Worm (Caenorhabditis elegans) whole organism, young adult: ENCODE results near the gene C31H2.4.

Source experiments
- B0035.1 ChIP-seq: sonication (generic microtip); optimal IDR thresholded peaks from 2 replicates; lab custom pipeline; 2016; ENCODE audit warnings: missing genetic modification characterization, mild to moderate bottlenecking, missing compliant biosample characterization, missing genotype, missing genetic modification reagents
- B0261.1 ChIP-seq: sonication (generic microtip); optimal IDR thresholded peaks from 2 replicates; lab custom pipeline; 2016; ENCODE audit warnings: mild to moderate bottlenecking, missing genetic modification characterization, moderate library complexity, missing compliant biosample characterization
- B0336.3 ChIP-seq: fragments of 200-800 bp; sonication (Bioruptor generic); IDR thresholded peaks from 2 replicates; pipeline ENCODE4 v1.3.6; 2022; ENCODE audit warnings: missing genetic modification characterization, missing compliant biosample characterization
- F23B12.7 ChIP-seq: sonication (generic microtip); optimal IDR thresholded peaks from 2 replicates; lab custom pipeline; 2017; ENCODE audit warnings: missing genetic modification characterization, mild to moderate bottlenecking, missing compliant biosample characterization, antibody characterized with exemption, moderate library complexity; ENCODE audit not compliant: insufficient read depth
- F39B2.1 ChIP-seq: fragments of 200-800 bp; sonication (Bioruptor generic); IDR thresholded peaks from 2 replicates; pipeline ENCODE4 v1.3.6; 2022; ENCODE audit warnings: missing genetic modification reagents, missing genetic modification characterization, missing compliant biosample characterization
- F55B11.4 ChIP-seq: sonication (generic microtip); optimal IDR thresholded peaks from 2 replicates; lab custom pipeline; 2016; ENCODE audit warnings: missing compliant biosample characterization, missing genetic modification characterization, borderline replicate concordance; ENCODE audit not compliant: insufficient read depth
- F57A8.1 ChIP-seq: fragments of 200-800 bp; sonication (Bioruptor generic); optimal IDR thresholded peaks from 2 replicates; lab custom pipeline; 2018; ENCODE audit warnings: mild to moderate bottlenecking, missing genetic modification characterization, moderate library complexity, missing compliant biosample characterization
- K12H6.12 ChIP-seq: fragments of 200-800 bp; sonication (Bioruptor generic); optimal IDR thresholded peaks from 2 replicates; lab custom pipeline; 2018; ENCODE audit warnings: mild to moderate bottlenecking, missing genetic modification characterization, missing compliant biosample characterization
- Y53G8AR.9 ChIP-seq: fragments of 200-800 bp; sonication (Bioruptor generic); conservative IDR thresholded peaks from 2 replicates; pipeline ENCODE4 v1.3.6; 2022; ENCODE audit warnings: missing genetic modification reagents, missing genetic modification characterization, missing compliant biosample characterization
- aptf-3 ChIP-seq: fragments of 200-800 bp; sonication (Bioruptor generic); IDR thresholded peaks from 2 replicates; pipeline ENCODE4 v1.3.6; 2022; ENCODE audit warnings: missing genetic modification characterization, missing compliant biosample characterization
- atf-7 ChIP-seq: sonication (generic microtip); optimal IDR thresholded peaks from 2 replicates; lab custom pipeline; 2017; ENCODE audit warnings: mild to moderate bottlenecking, missing genetic modification characterization, missing compliant biosample characterization
- attf-3 ChIP-seq: fragments of 200-800 bp; sonication (Bioruptor generic); conservative IDR thresholded peaks from 2 replicates; pipeline ENCODE4 v1.3.6; 2022; ENCODE audit warnings: missing genetic modification reagents, missing genetic modification characterization, missing compliant biosample characterization
- attf-5 ChIP-seq: fragments of 200-800 bp; sonication (Bioruptor generic); optimal IDR thresholded peaks from 2 replicates; lab custom pipeline; 2018; ENCODE audit warnings: mild to moderate bottlenecking, missing genetic modification characterization, missing compliant biosample characterization
- attf-6 ChIP-seq: fragments of 200-800 bp; sonication (Bioruptor generic); IDR thresholded peaks from 2 replicates; pipeline ENCODE4 v1.3.6; 2022; ENCODE audit warnings: missing genetic modification reagents, missing genetic modification characterization, missing compliant biosample characterization
- bed-2 ChIP-seq: fragments of 200-800 bp; sonication (Bioruptor generic); IDR thresholded peaks from 2 replicates; pipeline ENCODE4 v1.3.6; 2022; ENCODE audit warnings: missing genetic modification reagents, missing genetic modification characterization, missing compliant biosample characterization
- cebp-2 ChIP-seq: fragments of 200-800 bp; sonication (Bioruptor generic); IDR thresholded peaks from 2 replicates; pipeline ENCODE4 v1.3.6; 2022; ENCODE audit warnings: missing genetic modification characterization, missing compliant biosample characterization
- ceh-100 ChIP-seq: fragments of 200-800 bp; sonication (Bioruptor generic); IDR thresholded peaks from 2 replicates; pipeline ENCODE4 v1.3.6; 2022; ENCODE audit warnings: missing genetic modification reagents, missing genetic modification characterization, missing compliant biosample characterization
- ceh-27 ChIP-seq: fragments of 200-800 bp; sonication (Bioruptor generic); optimal IDR thresholded peaks from 2 replicates; lab custom pipeline; 2018; ENCODE audit warnings: mild to moderate bottlenecking, missing genetic modification characterization, moderate library complexity, missing compliant biosample characterization
- ceh-91 ChIP-seq: fragments of 200-800 bp; sonication (Bioruptor generic); IDR thresholded peaks from 2 replicates; pipeline ENCODE4 v1.3.6; 2022; ENCODE audit warnings: missing genetic modification reagents, missing genetic modification characterization, missing compliant biosample characterization
- efl-1 ChIP-seq: fragments of 150-350 bp; optimal IDR thresholded peaks from 2 replicates; lab custom pipeline; 2014; ENCODE audit warnings: missing biosample characterization, missing genetic modification reagents, missing genetic modification characterization
- egl-44 ChIP-seq: fragments of 200-800 bp; sonication (Bioruptor generic); IDR thresholded peaks from 2 replicates; pipeline ENCODE4 v1.3.6; 2022; ENCODE audit warnings: missing genetic modification reagents, missing genetic modification characterization, missing compliant biosample characterization
- egrh-3 ChIP-seq: fragments of 200-800 bp; sonication (Bioruptor generic); IDR thresholded peaks from 2 replicates; pipeline ENCODE4 v1.3.6; 2022; ENCODE audit warnings: missing genetic modification reagents, missing genetic modification characterization, missing compliant biosample characterization
- ekl-4 ChIP-seq: fragments of 200-800 bp; sonication (Bioruptor generic); IDR thresholded peaks from 2 replicates; pipeline ENCODE4 v1.3.6; 2022; ENCODE audit warnings: missing genetic modification reagents, missing genetic modification characterization, missing compliant biosample characterization
- ets-4 ChIP-seq: fragments of 200-800 bp; sonication (Bioruptor generic); optimal IDR thresholded peaks from 2 replicates; lab custom pipeline; 2018; ENCODE audit warnings: mild to moderate bottlenecking, missing genetic modification characterization, missing compliant biosample characterization
- fkh-3 ChIP-seq: sonication (generic microtip); optimal IDR thresholded peaks from 2 replicates; lab custom pipeline; 2016; ENCODE audit warnings: mild to moderate bottlenecking, missing genetic modification characterization, missing compliant biosample characterization
- gei-17 ChIP-seq: fragments of 200-800 bp; sonication (Bioruptor generic); optimal IDR thresholded peaks from 2 replicates; lab custom pipeline; 2018; ENCODE audit warnings: mild to moderate bottlenecking, missing genetic modification characterization, missing compliant biosample characterization
- hlh-26 ChIP-seq: fragments of 200-800 bp; sonication (Bioruptor generic); conservative IDR thresholded peaks from 2 replicates; pipeline ENCODE4 v1.3.6; 2022; ENCODE audit warnings: missing genetic modification reagents, missing genetic modification characterization, missing compliant biosample characterization
- hrde-1 ChIP-seq: sonication (generic microtip); optimal IDR thresholded peaks from 2 replicates; lab custom pipeline; 2016; ENCODE audit warnings: missing genetic modification characterization, mild to moderate bottlenecking, missing compliant biosample characterization, moderate library complexity, missing genotype, missing genetic modification reagents, borderline replicate concordance
- let-607 ChIP-seq, 2 experiments: fragments of 200-800 bp in 1 of 2; sonication (Bioruptor generic) in 1 of 2; sonication (generic microtip) in 1 of 2; optimal IDR thresholded peaks; 2 replicates each; lab custom pipeline; 2016 to 2018; ENCODE audit warnings: mild to moderate bottlenecking in 2 of 2, missing compliant biosample characterization in 2 of 2, missing genetic modification characterization in 2 of 2, moderate library complexity in 2 of 2, missing genotype in 1 of 2
- lin-26 ChIP-seq: fragments of 200-800 bp; sonication (Bioruptor generic); IDR thresholded peaks from 2 replicates; pipeline ENCODE4 v1.3.6; 2022; ENCODE audit warnings: missing genetic modification reagents, missing genetic modification characterization, missing compliant biosample characterization
- lir-1 ChIP-seq: fragments of 200-800 bp; sonication (Bioruptor generic); conservative IDR thresholded peaks from 2 replicates; pipeline ENCODE4 v1.3.6; 2022; ENCODE audit warnings: missing genetic modification reagents, missing genetic modification characterization, missing compliant biosample characterization
- madf-6 ChIP-seq: fragments of 200-800 bp; sonication (Bioruptor generic); IDR thresholded peaks from 2 replicates; pipeline ENCODE4 v1.3.6; 2022; ENCODE audit warnings: missing genetic modification reagents, missing genetic modification characterization, missing compliant biosample characterization
- mcd-1 ChIP-seq: fragments of 200-800 bp; sonication (Bioruptor generic); IDR thresholded peaks from 2 replicates; pipeline ENCODE4 v1.3.6; 2022; ENCODE audit warnings: missing genetic modification reagents, missing genetic modification characterization, missing compliant biosample characterization
- mel-28 ChIP-seq: sonication (generic microtip); optimal IDR thresholded peaks from 2 replicates; lab custom pipeline; 2016; ENCODE audit warnings: borderline replicate concordance, mild to moderate bottlenecking, missing genetic modification characterization, missing compliant biosample characterization
- mes-4 ChIP-seq: sonication (generic microtip); optimal IDR thresholded peaks from 2 replicates; lab custom pipeline; 2016; ENCODE audit warnings: missing genotype, missing genetic modification characterization, missing compliant biosample characterization
- nfya-1 ChIP-seq: sonication (generic microtip); optimal IDR thresholded peaks from 2 replicates; lab custom pipeline; 2017; ENCODE audit warnings: antibody characterized with exemption, missing compliant biosample characterization, missing genetic modification characterization, borderline replicate concordance; ENCODE audit not compliant: insufficient read depth
- nfya-2 ChIP-seq: fragments of 200-800 bp; sonication (Bioruptor generic); IDR thresholded peaks from 2 replicates; pipeline ENCODE4 v1.3.6; 2022; ENCODE audit warnings: missing genetic modification reagents, missing genetic modification characterization, missing compliant biosample characterization
- nfyb-1 ChIP-seq: fragments of 200-800 bp; sonication (Bioruptor generic); IDR thresholded peaks from 2 replicates; pipeline ENCODE4 v1.3.6; 2022; ENCODE audit warnings: missing genetic modification reagents, missing genetic modification characterization, missing compliant biosample characterization
- rec-8 ChIP-seq, 2 experiments: sonication (generic microtip); optimal IDR thresholded peaks; 2 replicates each; lab custom pipeline; 2016; ENCODE audit warnings: mild to moderate bottlenecking in 2 of 2, missing genetic modification characterization in 2 of 2, missing genetic modification reagents in 2 of 2, missing genotype in 2 of 2, missing biosample characterization in 1 of 2, missing compliant biosample characterization in 1 of 2, moderate library complexity in 1 of 2
- repo-1 ChIP-seq: sonication (generic microtip); optimal IDR thresholded peaks from 2 replicates; lab custom pipeline; 2017; ENCODE audit warnings: mild to moderate bottlenecking, missing genetic modification characterization, missing compliant biosample characterization
- sea-2 ChIP-seq: fragments of 200-800 bp; sonication (Bioruptor generic); IDR thresholded peaks from 2 replicates; pipeline ENCODE4 v1.3.6; 2022; ENCODE audit warnings: missing genetic modification characterization, missing compliant biosample characterization
- tbx-9 ChIP-seq: sonication (generic microtip); optimal IDR thresholded peaks from 2 replicates; lab custom pipeline; 2016; ENCODE audit warnings: borderline replicate concordance, missing genetic modification characterization, inconsistent platforms, missing compliant biosample characterization
- xnd-1 ChIP-seq: sonication (generic microtip); optimal IDR thresholded peaks from 2 replicates; lab custom pipeline; 2016; ENCODE audit warnings: missing genotype, missing genetic modification reagents, missing genetic modification characterization, missing compliant biosample characterization
- zim-3 ChIP-seq: sonication (generic microtip); optimal IDR thresholded peaks from 2 replicates; lab custom pipeline; 2017; ENCODE audit warnings: mild to moderate bottlenecking, missing genetic modification characterization, moderate library complexity, missing compliant biosample characterization
- ztf-25 ChIP-seq: fragments of 200-800 bp; sonication (Bioruptor generic); IDR thresholded peaks from 2 replicates; pipeline ENCODE4 v1.3.6; 2022; ENCODE audit warnings: missing genetic modification reagents, missing genetic modification characterization, missing compliant biosample characterization
- ztf-28 ChIP-seq: fragments of 200-800 bp; sonication (Bioruptor generic); IDR thresholded peaks from 2 replicates; pipeline ENCODE4 v1.3.6; 2022; ENCODE audit warnings: missing genetic modification reagents, missing genetic modification characterization, missing compliant biosample characterization

C31H2.4 gene

ce11 chrX:5106942-5107341, 52.5 kb downstream of the C31H2.4 start, which contains the start of gene C42D8.9:
Gene C42D8.9 (minus strand): TSS chrX:5107042.
- no peak for TF ChIP-seq tbx-9 (tag; lab: Kevin White, UChicago)
- no peak for TF ChIP-seq mel-28 (tag; lab: Kevin White, UChicago)
- no peak for TF ChIP-seq aptf-3 (GFP tag; lab: Robert Waterston, UW)
- no peak for TF ChIP-seq ets-4 (GFP tag; lab: Kevin White, UChicago)
- TF ChIP-seq attf-3 = no peak
- TF ChIP-seq hlh-26 = no peak
- TF ChIP-seq mes-4 (tag; lab: Kevin White, UChicago) = no peak
- no peak for TF ChIP-seq hrde-1
- TF ChIP-seq egrh-3 (GFP tag; lab: Robert Waterston, UW) = no peak
- TF ChIP-seq ceh-91 = no peak
- no peak for TF ChIP-seq gei-17
- TF ChIP-seq lir-1 (GFP tag; lab: Robert Waterston, UW) = no peak
- no peak for TF ChIP-seq F39B2.1
- no peak for TF ChIP-seq B0336.3 (GFP tag; lab: Robert Waterston, UW)
- no peak for TF ChIP-seq egl-44 (GFP tag; lab: Robert Waterston, UW)
- no peak for TF ChIP-seq ztf-25 (GFP tag; lab: Robert Waterston, UW)
- no peak for TF ChIP-seq nfya-1 (tag; lab: Kevin White, UChicago)

ce11 chrX:5106187-5106694, 53.2 kb downstream of the C31H2.4 start:
- TF ChIP-seq ceh-27 (GFP tag; lab: Kevin White, UChicago) = no peak
- peak; percentile 62 for TF ChIP-seq mcd-1 (GFP tag; lab: Robert Waterston, UW)
- TF ChIP-seq xnd-1 = no peak
- TF ChIP-seq F57A8.1 (GFP tag; lab: Kevin White, UChicago) = no peak
- peak; percentile 95 for TF ChIP-seq repo-1 (tag; lab: Kevin White, UChicago)
- TF ChIP-seq nfya-1 (tag; lab: Kevin White, UChicago) = no peak
- TF ChIP-seq attf-6 (GFP tag; lab: Robert Waterston, UW) = no peak
- TF ChIP-seq K12H6.12 (tag; lab: Kevin White, UChicago) = no peak
- TF ChIP-seq ekl-4 (GFP tag; lab: Robert Waterston, UW) = peak; percentile 69
- no peak for TF ChIP-seq efl-1 (GFP tag; lab: Kevin White, UChicago)
- no peak for TF ChIP-seq ztf-28 (GFP tag; lab: Robert Waterston, UW)
- peak; percentile 80; the same call in 1 of the 2 replicates for TF ChIP-seq nfyb-1 (GFP tag; lab: Robert Waterston, UW)
- TF ChIP-seq bed-2 (GFP tag; lab: Robert Waterston, UW) = no peak
- 0 out of 2 replicates have a peak, but pooled peaks have one; percentile 70 for TF ChIP-seq nfya-2
- TF ChIP-seq aptf-3 (GFP tag; lab: Robert Waterston, UW) = 0 out of 2 replicates have a peak, but pooled peaks have one; percentile 45
- no peak for TF ChIP-seq lin-26 (GFP tag; lab: Robert Waterston, UW)
- TF ChIP-seq ceh-100 = peak; percentile 37; the same call in 1 of the 2 replicates
- TF ChIP-seq zim-3 (tag; lab: Kevin White, UChicago) = peak; percentile 3
- peak in 1 of 2 experiments; percentile 49 for TF ChIP-seq let-607 (tag; optimal IDR thresholded peaks at IDR 0.05; lab: Kevin White, UChicago)
- no peak for TF ChIP-seq hrde-1
- TF ChIP-seq cebp-2 (GFP tag; lab: Robert Waterston, UW) = peak; percentile 97
- peak; percentile 95 for TF ChIP-seq Y53G8AR.9
- no peak for TF ChIP-seq sea-2 (GFP tag; lab: Robert Waterston, UW)
- TF ChIP-seq F23B12.7 (tag; lab: Kevin White, UChicago) = no peak
- peak; percentile 94 for TF ChIP-seq atf-7 (tag; lab: Kevin White, UChicago)
- no peak for TF ChIP-seq rec-8 (tag; optimal IDR thresholded peaks at IDR 0.05; lab: Kevin White, UChicago)
- TF ChIP-seq fkh-3 (tag; lab: Kevin White, UChicago) = peak; percentile 65
- no peak for TF ChIP-seq B0261.1 (tag; lab: Kevin White, UChicago)
- TF ChIP-seq madf-6 (GFP tag; lab: Robert Waterston, UW) = peak; percentile 19; the same call in 1 of the 2 replicates
- TF ChIP-seq B0035.1 = no peak
- TF ChIP-seq F55B11.4 (tag; lab: Kevin White, UChicago) = no peak
- no peak for TF ChIP-seq attf-5
